Worm (Caenorhabditis elegans): ENCODE measurements around the gene Y34B4A.4.

Y34B4A.4 gene

ce11 chrX:5248754-5249153, 15.4 kb upstream of the Y34B4A.4 start:
- TF ChIP-seq Y95B8A.8 (GFP tag; IDR thresholded peaks at IDR 0.05) (no peak), egl-18 (GFP tag; IDR thresholded peaks at IDR 0.05) (no peak)

- no peak for TF ChIP-seq Y53F4B.3 (GFP tag; IDR thresholded peaks at IDR 0.05)
- TF ChIP-seq ceh-58 (GFP tag; IDR thresholded peaks at IDR 0.05) = no peak
- TF ChIP-seq lin-26 (GFP tag; IDR thresholded peaks at IDR 0.05) = no peak
- no peak for TF ChIP-seq hmg-20 (GFP tag; IDR thresholded peaks at IDR 0.05)
- no peak for TF ChIP-seq aptf-2 (GFP tag; conservative IDR thresholded peaks at IDR 0.05)
- TF ChIP-seq Y53G8AR.9 (GFP tag; conservative IDR thresholded peaks at IDR 0.05) = no peak
- no peak for TF ChIP-seq madf-3 (GFP tag; IDR thresholded peaks at IDR 0.05)
- no peak for TF ChIP-seq rpc-1 (optimal IDR thresholded peaks at IDR 0.05)
- TF ChIP-seq rpc-1 (tag; optimal IDR thresholded peaks at IDR 0.05) = no peak
- no peak for TF ChIP-seq atf-7 (tag; optimal IDR thresholded peaks at IDR 0.05)
- no peak for TF ChIP-seq T26A5.8 (tag; optimal IDR thresholded peaks at IDR 0.05)
- TF ChIP-seq gei-17 (GFP tag; optimal IDR thresholded peaks at IDR 0.05) = no peak
- TF ChIP-seq ceh-100 (GFP tag; IDR thresholded peaks at IDR 0.05) = no peak
- no peak for TF ChIP-seq snpc-1.3 (tag; optimal IDR thresholded peaks at IDR 0.05; ENCODE audit: insufficient read depth)
- no peak for TF ChIP-seq snpc-4 (GFP tag; optimal IDR thresholded peaks at IDR 0.05)
- no peak for TF ChIP-seq snpc-4 (tag; optimal IDR thresholded peaks at IDR 0.05)
- no peak for TF ChIP-seq F49E8.2 (tag; optimal IDR thresholded peaks at IDR 0.05; ENCODE audit: insufficient read depth)
- no peak for TF ChIP-seq athp-1 (tag; optimal IDR thresholded peaks at IDR 0.05)
These were observed 14.5 kb upstream of the Y34B4A.4 start, which contains the start of gene Y34B4A.10 for ce11 chrX:5249603-5250002. TSS of gene Y34B4A.10 (plus strand) at chrX:5249903.

- TF ChIP-seq cebp-2 (GFP tag; IDR thresholded peaks at IDR 0.05) (no peak), ceh-27 (GFP tag; optimal IDR thresholded peaks at IDR 0.05) (no peak), nhr-90 (tag; optimal IDR thresholded peaks at IDR 0.05) (no peak), efl-1 (GFP tag; optimal IDR thresholded peaks at IDR 0.05) (no peak), tbx-9 (tag; optimal IDR thresholded peaks at IDR 0.05; ENCODE audit: borderline replicate concordance) (no peak), ets-4 (GFP tag; optimal IDR thresholded peaks at IDR 0.05) (peak; percentile 8), nhr-120 (GFP tag; IDR thresholded peaks at IDR 0.05) (no peak), tbp1 (GFP tag; optimal IDR thresholded peaks at IDR 0.05) (peak; percentile 6), rpc-1 (optimal IDR thresholded peaks at IDR 0.05) (no peak), rpc-1 (tag; optimal IDR thresholded peaks at IDR 0.05) (no peak), dox-1 (GFP tag; IDR thresholded peaks at IDR 0.05) (peak; percentile 66), dpl-1 (GFP tag; optimal IDR thresholded peaks at IDR 0.05) (no peak), F55B11.4 (tag; optimal IDR thresholded peaks at IDR 0.05; ENCODE audit: borderline replicate concordance, insufficient read depth) (no peak), ztf-3 (GFP tag; optimal IDR thresholded peaks at IDR 0.05) (no peak), sea-2 (GFP tag; IDR thresholded peaks at IDR 0.05) (no peak), let-607 (tag; optimal IDR thresholded peaks at IDR 0.05) (peak in 1 of 2 experiments; percentile 7), nhr-80 (tag; optimal IDR thresholded peaks at IDR 0.05) (peak; percentile 89), nfyb-1 (GFP tag; IDR thresholded peaks at IDR 0.05) (0 out of 2 replicates have a peak, but pooled peaks have one; percentile 51), lsl-1 (GFP tag; optimal IDR thresholded peaks at IDR 0.05) (no peak), ztf-18 (tag; optimal IDR thresholded peaks at IDR 0.05) (no peak), atf-7 (tag; optimal IDR thresholded peaks at IDR 0.05) (no peak), hmg-20 (GFP tag; IDR thresholded peaks at IDR 0.05) (no peak), pha-4 (tag; optimal IDR thresholded peaks at IDR 0.05) (no peak)
These were observed 11.3 kb upstream of the Y34B4A.4 start, which contains the start of gene nspg-14 for ce11 chrX:5252798-5253197. TSS of gene nspg-14 (plus strand) at chrX:5253047.
